Fruit fly (Drosophila melanogaster) whole organism, embryonic: ENCODE data around the gene CG31548.
A peak's percentile ranks its signal among the peaks of the same experiment; 100 is the strongest.

Experiments used
- CG10321 ChIP-seq: fragments of 200-800 bp; sonication (Bioruptor generic); IDR thresholded peaks from 2 replicates; pipeline ENCODE4 v1.3.6; 2022; ENCODE audit warnings: missing biosample characterization, missing genetic modification characterization
- CG10654 ChIP-seq: fragments of 200-800 bp; sonication (Bioruptor generic); optimal IDR thresholded peaks from 2 replicates; lab custom pipeline; 2016; ENCODE audit warnings: missing biosample characterization, missing genetic modification characterization
- CG11085 ChIP-seq: fragments of 200-800 bp; sonication (Bioruptor generic); IDR thresholded peaks from 2 replicates; pipeline ENCODE4 v1.3.6; 2022; ENCODE audit warnings: missing biosample characterization, missing genetic modification characterization
- CG13624 ChIP-seq: fragments of 200-800 bp; sonication (Bioruptor generic); optimal IDR thresholded peaks from 2 replicates; lab custom pipeline; 2016; ENCODE audit warnings: missing biosample characterization, missing genetic modification characterization
- CG14710 ChIP-seq: fragments of 200-800 bp; sonication (Bioruptor generic); optimal IDR thresholded peaks from 3 replicates; lab custom pipeline; 2019; ENCODE audit warnings: missing biosample characterization, mild to moderate bottlenecking, missing genetic modification characterization, moderate library complexity
- CG16815 ChIP-seq: fragments of 200-800 bp; sonication (Bioruptor generic); optimal IDR thresholded peaks from 3 replicates; lab custom pipeline; 2017; ENCODE audit warnings: missing biosample characterization, mild to moderate bottlenecking, missing genetic modification characterization
- CG17186 ChIP-seq: fragments of 200-800 bp; sonication (Bioruptor generic); optimal IDR thresholded peaks from 3 replicates; lab custom pipeline; 2017; ENCODE audit warnings: missing biosample characterization, missing genetic modification reagents, missing genetic modification characterization
- CG34224 ChIP-seq: fragments of 200-800 bp; sonication (Bioruptor generic); IDR thresholded peaks from 3 replicates; pipeline ENCODE4 v1.3.6; 2022; ENCODE audit warnings: missing biosample characterization, missing genetic modification characterization; ENCODE audit not compliant: partially characterized antibody
- CG42726 ChIP-seq: fragments of 200-800 bp; sonication (Bioruptor generic); IDR thresholded peaks from 2 replicates; pipeline ENCODE4 v1.3.6; 2022; ENCODE audit warnings: missing biosample characterization, missing genetic modification characterization; ENCODE audit not compliant: partially characterized antibody
- CG5953 ChIP-seq: fragments of 200-800 bp; sonication (Bioruptor generic); IDR thresholded peaks from 2 replicates; pipeline ENCODE4 v1.3.6; 2022; ENCODE audit warnings: missing biosample characterization, missing genetic modification characterization
- CG6272 ChIP-seq: fragments of 200-800 bp; sonication (Bioruptor generic); IDR thresholded peaks from 2 replicates; pipeline ENCODE4 v1.3.6; 2022; ENCODE audit warnings: missing biosample characterization, missing genetic modification characterization
- CG6683 ChIP-seq: fragments of 200-800 bp; sonication (Bioruptor generic); optimal IDR thresholded peaks from 2 replicates; lab custom pipeline; 2017; ENCODE audit warnings: missing biosample characterization, mild to moderate bottlenecking, missing genetic modification characterization, missing genetic modification reagents
- CG6791 ChIP-seq: fragments of 200-800 bp; sonication (Bioruptor generic); IDR thresholded peaks from 3 replicates; pipeline ENCODE4 v1.3.6; 2022; ENCODE audit warnings: missing biosample characterization, missing genetic modification characterization; ENCODE audit not compliant: partially characterized antibody
- CG7786 ChIP-seq: fragments of 200-800 bp; sonication (Bioruptor generic); optimal IDR thresholded peaks from 2 replicates; lab custom pipeline; 2016; ENCODE audit warnings: missing biosample characterization, missing genetic modification characterization
- CG8944 ChIP-seq: fragments of 200-800 bp; sonication (Bioruptor generic); optimal IDR thresholded peaks from 3 replicates; lab custom pipeline; 2016; ENCODE audit warnings: missing biosample characterization, missing genetic modification characterization
- CG9876 ChIP-seq: fragments of 200-800 bp; sonication (Bioruptor generic); optimal IDR thresholded peaks from 2 replicates; lab custom pipeline; 2016; ENCODE audit warnings: missing biosample characterization, missing genetic modification characterization
- CTCF ChIP-seq: fragments of 200-800 bp; sonication (Bioruptor generic); optimal IDR thresholded peaks from 2 replicates; lab custom pipeline; 2017; ENCODE audit warnings: missing biosample characterization, mild to moderate bottlenecking, missing genetic modification characterization, moderate library complexity
- Dbx ChIP-seq: fragments of 200-800 bp; sonication (Bioruptor generic); IDR thresholded peaks from 3 replicates; pipeline ENCODE4 v1.3.6; 2022; ENCODE audit warnings: missing biosample characterization, missing genetic modification characterization
- Dp ChIP-seq: fragments of 200-800 bp; sonication (Bioruptor generic); optimal IDR thresholded peaks from 2 replicates; lab custom pipeline; 2018; ENCODE audit warnings: missing biosample characterization, mild to moderate bottlenecking, missing genetic modification characterization, moderate library complexity
- E2f2 ChIP-seq: fragments of 200-800 bp; sonication (Bioruptor generic); IDR thresholded peaks from 2 replicates; pipeline ENCODE4 v1.3.6; 2022; ENCODE audit warnings: missing biosample characterization, missing genetic modification characterization
- HLH3B ChIP-seq: fragments of 200-800 bp; sonication (Bioruptor generic); IDR thresholded peaks from 2 replicates; pipeline ENCODE4 v1.3.6; 2022; ENCODE audit warnings: missing biosample characterization, missing genetic modification characterization
- HLH4C ChIP-seq: fragments of 200-800 bp; sonication (Bioruptor generic); IDR thresholded peaks from 3 replicates; pipeline ENCODE4 v1.3.6; 2022; ENCODE audit warnings: missing biosample characterization, missing genetic modification characterization; ENCODE audit not compliant: partially characterized antibody
- Hr3 ChIP-seq: fragments of 200-800 bp; sonication (Bioruptor generic); optimal IDR thresholded peaks from 3 replicates; lab custom pipeline; 2016; ENCODE audit warnings: missing biosample characterization, missing genetic modification characterization
- Max ChIP-seq: fragments of 200-800 bp; sonication (Bioruptor generic); optimal IDR thresholded peaks from 2 replicates; lab custom pipeline; 2016; ENCODE audit warnings: missing biosample characterization, mild to moderate bottlenecking, missing genetic modification characterization
- NC2β ChIP-seq: fragments of 200-800 bp; sonication (Bioruptor generic); optimal IDR thresholded peaks from 2 replicates; lab custom pipeline; 2016; ENCODE audit warnings: missing biosample characterization, missing genetic modification characterization
- Pdp1 ChIP-seq, 2 experiments: fragments of 200-800 bp; sonication (Bioruptor generic); optimal IDR thresholded peaks; 3 replicates each; lab custom pipeline; 2016; ENCODE audit warnings: missing biosample characterization in 2 of 2, missing genetic modification characterization in 2 of 2, mild to moderate bottlenecking in 1 of 2, moderate library complexity in 1 of 2
- Scr ChIP-seq: fragments of 200-800 bp; sonication (Bioruptor generic); IDR thresholded peaks from 2 replicates; pipeline ENCODE4 v1.3.6; 2022; ENCODE audit warnings: missing biosample characterization, missing genetic modification characterization; ENCODE audit not compliant: partially characterized antibody
- Trl ChIP-seq, 3 experiments: fragments of >200 bp in 2 of 3; fragments of 200-800 bp in 1 of 3; sonication (Bioruptor generic) in 1 of 3; optimal IDR thresholded peaks; 2 replicates in 1 of 3; 3 replicates in 2 of 3; lab custom pipeline; 2016 to 2017; ENCODE audit warnings: missing biosample characterization in 1 of 3, missing genetic modification characterization in 1 of 3
- amos ChIP-seq: fragments of 200-800 bp; sonication (Bioruptor generic); IDR thresholded peaks from 2 replicates; pipeline ENCODE4 v1.3.6; 2022; ENCODE audit warnings: missing biosample characterization, missing genetic modification characterization; ENCODE audit not compliant: partially characterized antibody
- chm ChIP-seq: fragments of 200-800 bp; sonication (Bioruptor generic); IDR thresholded peaks from 2 replicates; pipeline ENCODE4 v1.3.6; 2022; ENCODE audit warnings: missing biosample characterization, missing genetic modification characterization
- dpn ChIP-seq, 2 experiments: fragments of 200-800 bp; sonication (Bioruptor generic); optimal IDR thresholded peaks; 3 replicates each; lab custom pipeline; 2016; ENCODE audit warnings: missing biosample characterization in 2 of 2, missing genetic modification characterization in 2 of 2
- dysf ChIP-seq: fragments of 200-800 bp; sonication (Bioruptor generic); IDR thresholded peaks from 3 replicates; pipeline ENCODE4 v1.3.6; 2022; ENCODE audit warnings: missing biosample characterization, missing genetic modification characterization
- ewg ChIP-seq: fragments of 200-800 bp; sonication (Bioruptor generic); optimal IDR thresholded peaks from 3 replicates; lab custom pipeline; 2017; ENCODE audit warnings: mild to moderate bottlenecking, missing biosample characterization, missing genetic modification reagents, missing genetic modification characterization
- grau ChIP-seq: fragments of 200-800 bp; optimal IDR thresholded peaks from 3 replicates; lab custom pipeline; 2019; ENCODE audit warnings: missing biosample characterization, mild to moderate bottlenecking, missing genetic modification characterization, moderate library complexity
- insv ChIP-seq, 2 experiments: fragments of 200-800 bp; sonication (Bioruptor generic); optimal IDR thresholded peaks; 3 replicates each; lab custom pipeline; 2016 to 2018; ENCODE audit warnings: missing biosample characterization in 2 of 2, missing genetic modification characterization in 2 of 2
- knrl ChIP-seq: fragments of 200-800 bp; sonication (Bioruptor generic); IDR thresholded peaks from 3 replicates; pipeline ENCODE4 v1.3.6; 2022; ENCODE audit warnings: missing biosample characterization, missing genetic modification characterization; ENCODE audit not compliant: partially characterized antibody
- lilli ChIP-seq: fragments of 200-800 bp; sonication (Bioruptor generic); optimal IDR thresholded peaks from 3 replicates; lab custom pipeline; 2016; ENCODE audit warnings: missing biosample characterization, missing genetic modification characterization
- lov ChIP-seq, 2 experiments: fragments of 200-800 bp in 1 of 2; fragments of >200 bp in 1 of 2; sonication (Bioruptor generic) in 1 of 2; IDR thresholded peaks in 1 of 2; optimal IDR thresholded peaks in 1 of 2; 2 replicates in 1 of 2; 3 replicates in 1 of 2; pipeline versions ENCODE4 v1.3.6 to Lab custom; 2017 to 2022; ENCODE audit warnings: missing biosample characterization in 1 of 2, missing genetic modification characterization in 1 of 2
- pho ChIP-seq: fragments of 200-800 bp; sonication (Bioruptor generic); optimal IDR thresholded peaks from 2 replicates; lab custom pipeline; 2016; ENCODE audit warnings: missing biosample characterization, missing genetic modification characterization
- pnt ChIP-seq: fragments of 200-800 bp; sonication (Bioruptor generic); optimal IDR thresholded peaks from 3 replicates; lab custom pipeline; 2016; ENCODE audit warnings: missing biosample characterization, missing genetic modification characterization
- repo ChIP-seq: fragments of 200-800 bp; sonication (Bioruptor generic); optimal IDR thresholded peaks from 2 replicates; lab custom pipeline; 2016; ENCODE audit warnings: missing biosample characterization, missing genetic modification characterization
- slou ChIP-seq: fragments of 200-800 bp; sonication (Bioruptor generic); optimal IDR thresholded peaks from 3 replicates; lab custom pipeline; 2016; ENCODE audit warnings: missing biosample characterization, missing genetic modification characterization
- sqz ChIP-seq: fragments of 200-800 bp; sonication (Bioruptor generic); optimal IDR thresholded peaks from 3 replicates; lab custom pipeline; 2018; ENCODE audit warnings: missing biosample characterization, mild to moderate bottlenecking, missing genetic modification characterization
- stc ChIP-seq: fragments of 200-800 bp; sonication (Bioruptor generic); IDR thresholded peaks from 2 replicates; pipeline ENCODE4 v1.3.6; 2022; ENCODE audit warnings: missing biosample characterization, missing genetic modification characterization
- unc-4 ChIP-seq: fragments of 200-800 bp; sonication (Bioruptor generic); IDR thresholded peaks from 2 replicates; pipeline ENCODE4 v1.3.6; 2022; ENCODE audit warnings: missing biosample characterization, missing genetic modification characterization; ENCODE audit not compliant: partially characterized antibody
- vvl ChIP-seq: fragments of 200-800 bp; sonication (Bioruptor generic); IDR thresholded peaks from 2 replicates; pipeline ENCODE4 v1.3.6; 2022; ENCODE audit warnings: missing biosample characterization, missing genetic modification characterization
- z ChIP-seq: fragments of 200-800 bp; sonication (Bioruptor generic); IDR thresholded peaks from 3 replicates; pipeline ENCODE4 v1.3.6; 2022; ENCODE audit warnings: missing biosample characterization, missing genetic modification characterization
- zen2 ChIP-seq: fragments of 200-800 bp; sonication (Bioruptor generic); IDR thresholded peaks from 3 replicates; pipeline ENCODE4 v1.3.6; 2022; ENCODE audit warnings: missing biosample characterization, missing genetic modification characterization; ENCODE audit not compliant: partially characterized antibody

The CG31548 gene

DNA sequence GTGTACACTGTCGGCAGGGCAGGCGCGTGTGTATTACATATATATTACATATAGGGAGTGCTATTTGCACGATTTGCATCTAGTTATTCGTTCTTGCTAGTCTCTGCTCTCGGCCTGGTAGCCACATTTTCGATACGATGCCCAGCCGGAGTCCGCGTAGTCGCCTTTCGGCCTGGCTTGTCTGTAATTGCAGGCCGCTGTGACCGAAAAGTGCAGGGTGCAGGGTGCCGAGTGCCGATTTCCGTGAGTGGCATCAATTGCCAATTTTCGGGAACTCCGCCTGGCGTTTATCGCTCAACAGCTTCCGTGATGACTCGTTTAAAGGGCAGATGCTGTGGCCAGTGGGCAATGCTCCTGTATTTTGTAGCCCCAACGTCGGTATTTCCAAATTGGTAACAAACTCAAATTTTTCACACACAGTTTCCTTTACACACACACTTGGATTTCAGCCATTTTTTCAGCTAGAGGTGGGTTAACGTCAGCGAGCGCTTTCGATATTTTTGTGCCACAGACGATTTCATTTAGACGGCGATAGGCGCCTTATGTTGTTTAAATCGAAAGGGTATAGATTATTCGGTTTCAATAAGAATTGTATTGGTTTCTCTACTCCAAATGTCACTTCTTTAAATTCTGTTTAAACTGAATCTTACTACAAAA lies 48.7 kb downstream of the CG31548 start, which contains the start of gene CG2926 (continued):
- TF ChIP-seq slou (GFP tag; lab: Kevin White, UChicago) (peak; percentile 16), CG11085 (peak; percentile 30; the same call in 1 of the 2 replicates), Max (GFP tag; lab: Kevin White, UChicago) (no peak), CG8944 (GFP tag; lab: Kevin White, UChicago) (peak; percentile 9), stc (GFP tag; lab: Robert Waterston, UW) (0 out of 2 replicates have a peak, but pooled peaks have one; percentile 9), Dbx (GFP tag; lab: Robert Waterston, UW) (peak; percentile 62), lilli (GFP tag; lab: Kevin White, UChicago) (peak; percentile 69), HLH4C (GFP tag; lab: Robert Waterston, UW) (peak; percentile 84), grau (tag; lab: Kevin White, UChicago) (no peak), Pdp1 (GFP tag; optimal IDR thresholded peaks at IDR 0.05; lab: Kevin White, UChicago) (peak in 1 of 2 experiments; percentile 26), Scr (peak; percentile 89), repo (GFP tag; lab: Kevin White, UChicago) (peak; percentile 16), z (no peak), CG42726 (GFP tag; lab: Robert Waterston, UW) (peak; percentile 88), pnt (GFP tag; lab: Kevin White, UChicago) (peak; percentile 33), CG6683 (GFP tag; lab: Kevin White, UChicago) (no peak), HLH3B (GFP tag; lab: Robert Waterston, UW) (0 out of 2 replicates have a peak, but pooled peaks have one; percentile 6), CG16815 (GFP tag; lab: Kevin White, UChicago) (no peak), insv (GFP tag; optimal IDR thresholded peaks at IDR 0.05; lab: Kevin White, UChicago) (peak in 1 of 2 experiments; percentile 48), dysf (GFP tag; lab: Robert Waterston, UW) (peak; percentile 45; the same call in 1 of the 3 replicates), pho (GFP tag; lab: Kevin White, UChicago) (peak; percentile 60), Dp (GFP tag; lab: Kevin White, UChicago) (peak; percentile 64), CTCF (GFP tag; lab: Kevin White, UChicago) (no peak), CG13624 (GFP tag; lab: Kevin White, UChicago) (peak; percentile 40), sqz (no peak), CG6791 (GFP tag; lab: Robert Waterston, UW) (peak; percentile 94), zen2 (GFP tag; lab: Robert Waterston, UW) (peak; percentile 79), NC2β (peak; percentile 34), CG5953 (GFP tag; lab: Robert Waterston, UW) (no peak), amos (peak; percentile 93), CG10321 (GFP tag; lab: Robert Waterston, UW) (no peak), unc-4 (GFP tag; lab: Robert Waterston, UW) (peak; percentile 84), CG10654 (GFP tag; lab: Kevin White, UChicago) (peak; percentile 27), CG14710 (tag; lab: Kevin White, UChicago) (peak; percentile 68), dpn (GFP tag; optimal IDR thresholded peaks at IDR 0.05; lab: Kevin White, UChicago) (peak in 1 of 2 experiments; percentile 25), vvl (GFP tag; lab: Robert Waterston, UW) (peak; percentile 51), E2f2 (GFP tag; lab: Robert Waterston, UW) (peak; percentile 72), ewg (GFP tag; lab: Kevin White, UChicago) (no peak), knrl (GFP tag; lab: Robert Waterston, UW) (peak; percentile 89), CG34224 (GFP tag; lab: Robert Waterston, UW) (peak; percentile 80), CG9876 (GFP tag; lab: Kevin White, UChicago) (peak; percentile 53), chm (GFP tag; lab: Robert Waterston, UW) (peak; percentile 55), CG7786 (peak; percentile 39), Hr3 (no peak), Trl (optimal IDR thresholded peaks at IDR 0.05; lab: Kevin White, UChicago) (no peak), Trl (GFP tag; optimal IDR thresholded peaks at IDR 0.05; lab: Kevin White, UChicago) (peak; percentile 48), CG6272 (peak; percentile 62), CG17186 (GFP tag; lab: Kevin White, UChicago) (peak; percentile 76), lov (optimal IDR thresholded peaks at IDR 0.05; lab: Kevin White, UChicago) (no peak), lov (GFP tag; IDR thresholded peaks at IDR 0.05; lab: Robert Waterston, UW) (0 out of 3 replicates have a peak, but pooled peaks have one; percentile 5)
